Worm (Caenorhabditis elegans) whole organism, L4 larva: ENCODE data around the gene srbc-40.

Source experiments
- F44E2.7 ChIP-seq: fragments of 200-800 bp; sonication (Bioruptor generic); IDR thresholded peaks from 2 replicates; pipeline ENCODE4 v2.1.2; 2022; ENCODE audit warnings: missing genetic modification characterization, missing compliant biosample characterization
- R02D3.7 ChIP-seq: fragments of 150-350 bp; sonication (generic microtip); optimal IDR thresholded peaks from 3 replicates; lab custom pipeline; 2014; ENCODE audit warnings: missing biosample characterization, missing genetic modification characterization
- Y75B8A.6 ChIP-seq: fragments of 200-800 bp; sonication (Bioruptor generic); IDR thresholded peaks from 2 replicates; pipeline ENCODE4 v1.3.6; 2022; ENCODE audit warnings: missing genetic modification reagents, missing genetic modification characterization, missing compliant biosample characterization
- aly-2 ChIP-seq: sonication (generic microtip); optimal IDR thresholded peaks from 2 replicates; lab custom pipeline; 2018; ENCODE audit warnings: missing biosample characterization, missing genetic modification characterization
- arid-1 ChIP-seq: fragments of 200-800 bp; sonication (Bioruptor generic); conservative IDR thresholded peaks from 2 replicates; pipeline ENCODE4 v1.3.6; 2022; ENCODE audit warnings: missing genetic modification reagents, missing genetic modification characterization, missing compliant biosample characterization
- attf-4 ChIP-seq: sonication (generic microtip); optimal IDR thresholded peaks from 3 replicates; lab custom pipeline; 2017; ENCODE audit warnings: missing biosample characterization, missing genetic modification characterization
- ceh-44 ChIP-seq: fragments of 200-800 bp; sonication (Bioruptor generic); IDR thresholded peaks from 2 replicates; pipeline ENCODE4 v1.3.6; 2022; ENCODE audit warnings: missing genetic modification reagents, missing genetic modification characterization, missing compliant biosample characterization
- ceh-62 ChIP-seq: sonication (generic microtip); optimal IDR thresholded peaks from 2 replicates; lab custom pipeline; 2017; ENCODE audit warnings: missing biosample characterization, missing genetic modification characterization
- cey-2 ChIP-seq: sonication (generic microtip); optimal IDR thresholded peaks from 3 replicates; lab custom pipeline; 2017; ENCODE audit warnings: missing genetic modification characterization, mild to moderate bottlenecking, missing compliant biosample characterization, antibody characterized with exemption, borderline replicate concordance; ENCODE audit not compliant: insufficient read depth
- daf-8 ChIP-seq: fragments of 200-800 bp; sonication (Bioruptor generic); IDR thresholded peaks from 2 replicates; pipeline ENCODE4 v1.3.6; 2022; ENCODE audit warnings: missing genetic modification characterization, missing compliant biosample characterization
- dmd-6 ChIP-seq: fragments of 200-800 bp; sonication (Bioruptor generic); IDR thresholded peaks from 2 replicates; pipeline ENCODE4 v1.3.6; 2022; ENCODE audit warnings: missing genetic modification reagents, missing genetic modification characterization, missing compliant biosample characterization
- dpl-1 ChIP-seq: fragments of 150-350 bp; optimal IDR thresholded peaks from 2 replicates; lab custom pipeline; 2014; ENCODE audit warnings: missing biosample characterization, missing genetic modification reagents, missing genetic modification characterization
- duxl-1 ChIP-seq: sonication (generic microtip); optimal IDR thresholded peaks from 2 replicates; lab custom pipeline; 2016; ENCODE audit warnings: mild to moderate bottlenecking, missing genetic modification characterization, moderate library complexity, missing compliant biosample characterization; ENCODE audit not compliant: poor library complexity
- dve-1 ChIP-seq: sonication (generic microtip); optimal IDR thresholded peaks from 2 replicates; lab custom pipeline; 2017; ENCODE audit warnings: antibody characterized with exemption, mild to moderate bottlenecking, missing genetic modification characterization, missing compliant biosample characterization; ENCODE audit not compliant: insufficient read depth
- egl-43 ChIP-seq: fragments of 200-800 bp; sonication (Bioruptor generic); IDR thresholded peaks from 2 replicates; pipeline ENCODE4 v1.3.6; 2022; ENCODE audit warnings: missing genetic modification reagents, missing genetic modification characterization, missing compliant biosample characterization
- fkh-10 ChIP-seq: fragments of 150-350 bp; optimal IDR thresholded peaks from 2 replicates; lab custom pipeline; 2014; ENCODE audit warnings: missing biosample characterization, missing genetic modification reagents, missing genetic modification characterization
- gei-8 ChIP-seq: fragments of 200-800 bp; sonication (Bioruptor generic); optimal IDR thresholded peaks from 2 replicates; lab custom pipeline; 2018; ENCODE audit warnings: mild to moderate bottlenecking, missing genetic modification characterization, missing compliant biosample characterization
- hlh-30 ChIP-seq: sonication (generic microtip); optimal IDR thresholded peaks from 2 replicates; lab custom pipeline; 2017; ENCODE audit warnings: antibody characterized with exemption, mild to moderate bottlenecking, missing genetic modification characterization, missing compliant biosample characterization; ENCODE audit not compliant: insufficient read depth
- hmg-1.1 ChIP-seq: fragments of 200-800 bp; sonication (Bioruptor generic); IDR thresholded peaks from 2 replicates; pipeline ENCODE4 v1.3.6; 2022; ENCODE audit warnings: missing genetic modification reagents, missing genetic modification characterization, missing compliant biosample characterization
- lin-15B ChIP-seq: fragments of 150-350 bp; sonication (generic microtip); optimal IDR thresholded peaks from 3 replicates; lab custom pipeline; 2014; ENCODE audit warnings: missing biosample characterization, missing genetic modification characterization
- lin-39 ChIP-seq: fragments of 150-350 bp; optimal IDR thresholded peaks from 2 replicates; lab custom pipeline; 2014; ENCODE audit warnings: missing biosample characterization, missing genetic modification reagents, missing genetic modification characterization
- lir-3 ChIP-seq: sonication (generic microtip); optimal IDR thresholded peaks from 2 replicates; lab custom pipeline; 2016; ENCODE audit warnings: mild to moderate bottlenecking, missing genetic modification characterization, missing compliant biosample characterization
- mep-1 ChIP-seq: fragments of 150-350 bp; sonication (generic microtip); optimal IDR thresholded peaks from 3 replicates; lab custom pipeline; 2014; ENCODE audit warnings: missing biosample characterization, missing genetic modification characterization
- mxl-2 ChIP-seq: fragments of 200-800 bp; sonication (Bioruptor generic); conservative IDR thresholded peaks from 2 replicates; pipeline ENCODE4 v1.3.6; 2022; ENCODE audit warnings: missing genetic modification reagents, missing genetic modification characterization, missing compliant biosample characterization
- nhr-28 ChIP-seq: fragments of 150-350 bp; optimal IDR thresholded peaks from 2 replicates; lab custom pipeline; 2014; ENCODE audit warnings: missing biosample characterization, missing genetic modification characterization
- nhr-41 ChIP-seq: fragments of 200-800 bp; sonication (Bioruptor generic); IDR thresholded peaks from 2 replicates; pipeline ENCODE4 v1.3.6; 2022; ENCODE audit warnings: missing genetic modification reagents, missing genetic modification characterization, missing compliant biosample characterization
- nhr-42 ChIP-seq: fragments of 200-800 bp; sonication (Bioruptor generic); IDR thresholded peaks from 2 replicates; pipeline ENCODE4 v1.3.6; 2022; ENCODE audit warnings: missing genetic modification characterization, missing compliant biosample characterization
- sdz-12 ChIP-seq: fragments of 200-800 bp; sonication (Bioruptor generic); optimal IDR thresholded peaks from 2 replicates; lab custom pipeline; 2018; ENCODE audit warnings: mild to moderate bottlenecking, missing genetic modification characterization, missing compliant biosample characterization
- tag-97 ChIP-seq: fragments of 200-800 bp; sonication (Bioruptor generic); IDR thresholded peaks from 2 replicates; pipeline ENCODE4 v1.3.6; 2022; ENCODE audit warnings: missing genetic modification characterization, missing compliant biosample characterization
- zip-2 ChIP-seq: fragments of 150-350 bp; optimal IDR thresholded peaks from 2 replicates; lab custom pipeline; 2014; ENCODE audit warnings: missing biosample characterization, missing genetic modification characterization

The srbc-40 gene

DNA sequence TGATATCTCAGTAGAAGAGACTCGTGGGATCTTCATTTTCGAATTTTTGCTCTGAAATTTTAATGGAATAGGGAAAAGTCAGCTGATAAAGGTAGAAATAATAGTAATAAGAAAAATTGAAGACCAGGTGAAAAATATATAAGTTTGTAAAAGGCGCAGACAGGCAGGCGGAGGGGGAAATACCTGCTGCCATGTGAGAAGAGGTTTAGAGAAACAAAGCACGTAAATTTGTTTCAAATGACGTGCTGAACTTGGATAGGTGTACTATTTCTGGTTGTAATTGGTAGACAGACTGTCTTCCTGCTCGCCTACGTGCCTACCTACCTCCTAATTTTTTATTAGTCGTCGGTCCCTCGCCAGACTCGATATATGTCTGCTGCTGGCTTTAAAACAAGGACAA is 52.2 kb downstream of the srbc-40 start, which contains the start of gene nhr-180 (continued):
- TF ChIP-seq egl-43 (no peak), Y75B8A.6 (no peak), attf-4 (tag; lab: Kevin White, UChicago) (no peak), dpl-1 (GFP tag; lab: Kevin White, UChicago) (no peak), arid-1 (no peak), nhr-28 (tag; lab: Kevin White, UChicago) (peak; percentile 39), tag-97 (GFP tag; lab: Robert Waterston, UW) (no peak), mep-1 (tag; lab: Kevin White, UChicago) (no peak), sdz-12 (GFP tag; lab: Kevin White, UChicago) (no peak), gei-8 (GFP tag; lab: Kevin White, UChicago) (no peak), duxl-1 (peak; percentile 58), mxl-2 (GFP tag; lab: Robert Waterston, UW) (no peak), fkh-10 (GFP tag; lab: Kevin White, UChicago) (no peak), zip-2 (no peak), R02D3.7 (tag; lab: Kevin White, UChicago) (no peak), lin-15B (tag; lab: Kevin White, UChicago) (no peak), dve-1 (tag; lab: Kevin White, UChicago) (no peak), nhr-41 (no peak), ceh-44 (GFP tag; lab: Robert Waterston, UW) (no peak), daf-8 (GFP tag; lab: Robert Waterston, UW) (no peak), nhr-42 (GFP tag; lab: Robert Waterston, UW) (no peak), ceh-62 (tag; lab: Kevin White, UChicago) (no peak), dmd-6 (GFP tag; lab: Robert Waterston, UW) (peak; percentile 61; the same call in 1 of the 2 replicates), hmg-1.1 (0 out of 2 replicates have a peak, but pooled peaks have one; percentile 12), aly-2 (no peak), lin-39 (tag; lab: Kevin White, UChicago) (no peak), cey-2 (no peak), hlh-30 (tag; lab: Kevin White, UChicago) (peak; percentile 69), lir-3 (tag; lab: Kevin White, UChicago) (no peak), F44E2.7 (no peak)
